Fruit fly (Drosophila melanogaster) whole organism, pupa: ENCODE results near the gene Rad1.

Source experiments
- CG17806 ChIP-seq: fragments of 200-800 bp; sonication (Bioruptor generic); optimal IDR thresholded peaks from 2 replicates; lab custom pipeline; 2018; ENCODE audit warnings: missing biosample characterization, mild to moderate bottlenecking, missing genetic modification characterization, moderate library complexity
- CG32121 ChIP-seq: fragments of 200-800 bp; sonication (Bioruptor generic); IDR thresholded peaks from 2 replicates; pipeline ENCODE4 v1.3.6; 2022; ENCODE audit warnings: missing biosample characterization, missing genetic modification characterization
- CG9948 ChIP-seq: fragments of 200-800 bp; sonication (Bioruptor generic); optimal IDR thresholded peaks from 2 replicates; lab custom pipeline; 2018; ENCODE audit warnings: missing biosample characterization, mild to moderate bottlenecking, missing genetic modification characterization, moderate library complexity
- EcR ChIP-seq: fragments of 200-800 bp; sonication (Bioruptor generic); optimal IDR thresholded peaks from 3 replicates; lab custom pipeline; 2019; ENCODE audit warnings: missing biosample characterization, missing genetic modification characterization, mild to moderate bottlenecking, moderate library complexity, missing genetic modification reagents

- no peak for TF ChIP-seq CG17806 (tag; lab: Kevin White, UChicago)
- no peak for TF ChIP-seq EcR (GFP tag; lab: Kevin White, UChicago)
- no peak for TF ChIP-seq CG9948
- TF ChIP-seq CG32121 (GFP tag; lab: Robert Waterston, UW) = no peak
Measured at dm6 chr2L:2606725-2607124, 31.9 kb upstream of the Rad1 start.
